Fruit fly (Drosophila melanogaster): ENCODE results near the gene sloth2.

DNA sequence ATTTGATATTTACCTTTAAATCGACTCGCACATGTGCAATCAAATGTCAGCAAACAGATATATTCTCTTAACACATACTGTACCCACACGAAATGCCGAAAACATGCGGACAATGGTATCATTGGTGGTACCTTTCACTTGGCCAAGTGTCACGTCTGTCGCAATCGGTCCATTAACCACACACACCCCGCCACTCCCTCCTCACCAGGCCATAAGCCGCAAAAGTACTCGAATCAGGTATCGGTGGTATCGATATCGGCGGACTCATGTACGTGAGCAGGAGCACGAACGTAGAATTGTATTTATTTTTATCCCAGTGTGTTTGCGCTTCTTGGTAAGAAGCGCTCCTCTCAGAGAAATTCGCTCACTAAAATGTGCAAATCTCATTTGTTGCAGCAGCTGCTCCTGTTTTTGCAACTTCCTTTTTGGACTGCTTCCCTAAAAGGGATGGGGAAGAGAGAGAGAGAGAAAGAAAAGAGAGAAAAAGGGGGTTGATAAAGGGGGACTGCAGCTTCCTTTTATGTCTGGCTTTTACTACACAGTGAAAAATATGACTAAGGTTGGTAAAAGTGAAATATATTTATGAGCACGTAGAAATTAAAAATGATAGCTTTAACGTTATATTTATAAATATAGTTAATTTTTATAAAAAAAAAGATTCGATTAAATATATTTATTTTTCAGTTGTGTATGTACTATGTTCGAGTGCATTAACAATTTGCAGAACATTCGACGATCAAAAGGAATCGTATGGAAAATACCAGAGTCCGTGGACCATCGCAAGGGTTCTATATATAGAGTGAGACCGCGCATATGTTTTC, 27.4 kb upstream of the sloth2 start:
- no peak for TF ChIP-seq CG3065 (GFP tag; optimal IDR thresholded peaks at IDR 0.05)
- no peak for TF ChIP-seq CG15011 (GFP tag; optimal IDR thresholded peaks at IDR 0.05)
- no peak for TF ChIP-seq dmrt99B (tag; optimal IDR thresholded peaks at IDR 0.05)
- TF ChIP-seq Dll (GFP tag; IDR thresholded peaks at IDR 0.05; ENCODE audit: partially characterized antibody), result no peak
- no peak for TF ChIP-seq her (GFP tag; optimal IDR thresholded peaks at IDR 0.05)
- no peak for TF ChIP-seq wor (GFP tag; IDR thresholded peaks at IDR 0.05)
- TF ChIP-seq CG2129 (GFP tag; IDR thresholded peaks at IDR 0.05; ENCODE audit: partially characterized antibody), result no peak
